Fruit fly (Drosophila melanogaster): ENCODE results near the gene CG42705.

Gene CG42705

dm6 chrX:7403074-7403473 lies 10.6 kb upstream of the CG42705 start, which contains the start of gene CG15035 (continued):
- TF ChIP-seq nerfin-1 (tag; optimal IDR thresholded peaks at IDR 0.05): no peak

dm6 chrX:7405697-7406096 lies 8.0 kb upstream of the CG42705 start, which contains the start of gene CG1677:
Gene CG1677, minus strand, starts transcription at chrX:7405797.
- TF ChIP-seq tio (GFP tag; optimal IDR thresholded peaks at IDR 0.05) (no peak), da (GFP tag; optimal IDR thresholded peaks at IDR 0.05) (no peak), onecut (GFP tag; IDR thresholded peaks at IDR 0.05) (no peak), CG13296 (GFP tag; optimal IDR thresholded peaks at IDR 0.05) (no peak), mirr (GFP tag; optimal IDR thresholded peaks at IDR 0.05) (no peak), disco-r (GFP tag; optimal IDR thresholded peaks at IDR 0.05) (no peak), CG3281 (GFP tag; optimal IDR thresholded peaks at IDR 0.05) (no peak), CG2202 (tag; optimal IDR thresholded peaks at IDR 0.05) (no peak)

dm6 chrX:7406908-7407307 lies 6.8 kb upstream of the CG42705 start, which contains the start of gene CG32727:
Gene CG32727, plus strand, starts transcription at chrX:7407208.
- TF ChIP-seq CG32772 (GFP tag; IDR thresholded peaks at IDR 0.05) (no peak), CG7786 (GFP tag; optimal IDR thresholded peaks at IDR 0.05) (no peak), bigmax (GFP tag; optimal IDR thresholded peaks at IDR 0.05) (no peak), zf30C (GFP tag; optimal IDR thresholded peaks at IDR 0.05) (no peak), CG10321 (GFP tag; IDR thresholded peaks at IDR 0.05) (no peak), CG2678 (tag; optimal IDR thresholded peaks at IDR 0.05) (no peak), CG12391 (tag; optimal IDR thresholded peaks at IDR 0.05) (no peak), CG13287 (GFP tag; IDR thresholded peaks at IDR 0.05; ENCODE audit: partially characterized antibody) (no peak), CG14050 (GFP tag; IDR thresholded peaks at IDR 0.05) (no peak), Ssrp (tag; optimal IDR thresholded peaks at IDR 0.05) (no peak), Hr78 (GFP tag; optimal IDR thresholded peaks at IDR 0.05) (no peak), z (GFP tag; IDR thresholded peaks at IDR 0.05) (no peak), CG17802 (tag; optimal IDR thresholded peaks at IDR 0.05) (no peak), CG4424 (GFP tag; optimal IDR thresholded peaks at IDR 0.05) (no peak), CG2129 (GFP tag; IDR thresholded peaks at IDR 0.05; ENCODE audit: partially characterized antibody) (no peak), fu2 (GFP tag; optimal IDR thresholded peaks at IDR 0.05) (no peak), CG3726 (GFP tag; IDR thresholded peaks at IDR 0.05) (no peak), Jarid2 (GFP tag; optimal IDR thresholded peaks at IDR 0.05) (no peak)

dm6 chrX:7411806-7412205 lies 1.9 kb upstream of the CG42705 start, which contains the start of gene CG42246:
Gene CG42246, minus strand, starts transcription at chrX:7411906.
- TF ChIP-seq pum (GFP tag; optimal IDR thresholded peaks at IDR 0.05) (no peak), CG12071 (GFP tag; optimal IDR thresholded peaks at IDR 0.05) (no peak), CG7556 (GFP tag; optimal IDR thresholded peaks at IDR 0.05) (no peak), Meics (GFP tag; optimal IDR thresholded peaks at IDR 0.05) (no peak), Xrp1 (GFP tag; IDR thresholded peaks at IDR 0.05) (no peak)

dm6 chrX:7412368-7412767 lies 1.3 kb upstream of the CG42705 start, which contains the start of gene CG42704:
Gene CG42704, plus strand, starts transcription at chrX:7412668.
- no peak for TF ChIP-seq CG12236 (GFP tag; optimal IDR thresholded peaks at IDR 0.05)
- no peak for TF ChIP-seq CG7357 (GFP tag; IDR thresholded peaks at IDR 0.05)
- no peak for TF ChIP-seq CG10366 (GFP tag; IDR thresholded peaks at IDR 0.05)
- TF ChIP-seq fd96Cb (tag; optimal IDR thresholded peaks at IDR 0.05): no peak
- TF ChIP-seq jumu (GFP tag; optimal IDR thresholded peaks at IDR 0.05): no peak
- no peak for TF ChIP-seq Sox102F (GFP tag; optimal IDR thresholded peaks at IDR 0.05)
- TF ChIP-seq bigmax (GFP tag; optimal IDR thresholded peaks at IDR 0.05): no peak
- TF ChIP-seq nau (GFP tag; optimal IDR thresholded peaks at IDR 0.05): no peak
- TF ChIP-seq CG13424 (tag; optimal IDR thresholded peaks at IDR 0.05): no peak
- TF ChIP-seq lbe (GFP tag; optimal IDR thresholded peaks at IDR 0.05): no peak
- no peak for TF ChIP-seq tx (GFP tag; optimal IDR thresholded peaks at IDR 0.05)
- no peak for TF ChIP-seq Eip74EF (GFP tag; optimal IDR thresholded peaks at IDR 0.05)
- TF ChIP-seq inv (GFP tag; IDR thresholded peaks at IDR 0.05; ENCODE audit: partially characterized antibody): no peak
- no peak for TF ChIP-seq Neu2 (GFP tag; optimal IDR thresholded peaks at IDR 0.05; ENCODE audit: borderline replicate concordance)
- no peak for TF ChIP-seq CG33213 (GFP tag; optimal IDR thresholded peaks at IDR 0.05)
